Fruit fly (Drosophila melanogaster): ENCODE results near the gene Pig1.

DNA sequence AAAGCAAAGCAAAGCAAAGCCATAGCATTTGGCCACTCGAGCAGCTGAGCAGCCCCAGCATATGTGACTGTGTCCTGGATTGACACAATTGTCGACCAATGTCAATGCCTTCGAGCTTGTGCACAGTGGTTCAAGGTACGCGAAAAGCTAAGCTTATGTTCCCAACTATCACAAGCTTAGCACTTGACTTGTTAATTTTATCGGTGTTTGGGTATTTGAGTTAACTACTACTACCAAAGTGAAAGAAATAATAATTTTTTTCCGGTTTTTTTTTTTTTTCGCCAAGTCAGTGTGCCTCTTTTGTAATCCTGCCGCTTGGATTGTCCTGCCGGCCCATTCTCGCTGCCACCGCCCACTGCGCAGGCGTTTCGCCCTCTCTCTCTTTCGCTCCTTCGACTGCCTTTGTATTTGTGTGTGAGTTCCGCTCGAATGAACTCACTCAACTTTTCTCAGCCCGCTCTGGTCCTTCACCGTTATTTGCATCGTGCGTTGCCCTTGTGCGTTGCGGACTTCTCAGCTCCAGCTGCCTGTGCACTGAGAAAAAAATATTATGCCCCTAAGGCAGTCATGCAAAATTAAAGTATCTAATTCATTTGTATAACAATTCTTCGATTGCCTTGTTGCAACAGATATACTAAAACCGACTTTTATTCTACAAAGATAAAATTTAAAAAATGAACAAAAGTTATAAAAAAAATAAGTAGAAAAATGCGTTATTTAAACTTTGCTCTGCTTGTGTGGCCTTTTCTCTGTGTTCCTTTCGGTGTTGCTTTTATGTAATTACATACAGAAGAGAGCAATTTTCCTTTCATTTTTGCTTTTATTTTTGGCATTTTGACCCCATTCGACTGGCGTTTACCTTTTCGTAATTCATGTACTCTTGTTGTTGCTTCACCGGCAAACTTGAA lies 42.9 kb downstream of the Pig1 start:
- TF ChIP-seq rn (GFP tag; IDR thresholded peaks at IDR 0.05): no peak
- TF ChIP-seq CG32121 (GFP tag; IDR thresholded peaks at IDR 0.05): no peak; the same call in 1 of the 2 replicates

Data from whole organism, pupa.